Worm (Caenorhabditis elegans) whole organism, midembryonic: ENCODE data around the gene gst-32.

Experiments
- T22C8.4 ChIP-seq: fragments of 200-800 bp; sonication (Bioruptor generic); IDR thresholded peaks from 2 replicates; pipeline ENCODE4 v1.3.6; 2022; ENCODE audit warnings: missing genetic modification characterization, missing compliant biosample characterization
- flt-1 ChIP-seq: fragments of 200-800 bp; sonication (Bioruptor generic); IDR thresholded peaks from 2 replicates; pipeline ENCODE4 v1.3.6; 2022; ENCODE audit warnings: missing genetic modification characterization, missing compliant biosample characterization
- klf-2 ChIP-seq: fragments of 200-800 bp; sonication (Bioruptor generic); conservative IDR thresholded peaks from 2 replicates; pipeline ENCODE4 v1.3.6; 2022; ENCODE audit warnings: missing genetic modification reagents, missing genetic modification characterization, missing compliant biosample characterization
- med-1 ChIP-seq: sonication (generic microtip); optimal IDR thresholded peaks from 2 replicates; lab custom pipeline; 2017; ENCODE audit warnings: missing genetic modification characterization, mild to moderate bottlenecking, missing compliant biosample characterization, antibody characterized with exemption, missing genetic modification reagents; ENCODE audit not compliant: insufficient read depth
- ref-1 ChIP-seq: fragments of 200-800 bp; sonication (Bioruptor generic); conservative IDR thresholded peaks from 2 replicates; pipeline ENCODE4 v1.3.6; 2022; ENCODE audit warnings: missing genetic modification reagents, missing genetic modification characterization, missing compliant biosample characterization
- tab-1 ChIP-seq: fragments of 200-800 bp; sonication (Bioruptor generic); IDR thresholded peaks from 2 replicates; pipeline ENCODE4 v1.3.6; 2022; ENCODE audit warnings: missing genetic modification characterization, missing compliant biosample characterization
- ztf-29 ChIP-seq: fragments of 200-800 bp; sonication (Bioruptor generic); IDR thresholded peaks from 2 replicates; pipeline ENCODE4 v1.3.6; 2022; ENCODE audit warnings: missing genetic modification reagents, missing genetic modification characterization, missing compliant biosample characterization

- TF ChIP-seq med-1 (GFP tag; lab: Kevin White, UChicago) = no peak
- TF ChIP-seq T22C8.4 (GFP tag; lab: Robert Waterston, UW) = no peak
- TF ChIP-seq klf-2 (GFP tag; lab: Robert Waterston, UW) = no peak
- TF ChIP-seq flt-1 (GFP tag; lab: Robert Waterston, UW) = no peak
- no peak for TF ChIP-seq ztf-29
- TF ChIP-seq ref-1 (GFP tag; lab: Robert Waterston, UW) = no peak
- no peak for TF ChIP-seq tab-1 (GFP tag; lab: Robert Waterston, UW)
Observed at ce11 chrII:15185289-15185688, 6.9 kb upstream of the gst-32 start, which contains the start of gene gst-35.
